Worm (Caenorhabditis elegans) whole organism, L4 larva: Measurements from ENCODE around the gene ZC262.4.

Experiments used
- T26A8.4 ChIP-seq: fragments of 200-800 bp; sonication (Bioruptor generic); IDR thresholded peaks from 2 replicates; pipeline ENCODE4 v1.3.6; 2022; ENCODE audit warnings: missing genetic modification characterization, missing compliant biosample characterization
- Y105C5A.15 ChIP-seq: fragments of 200-800 bp; sonication (Bioruptor generic); IDR thresholded peaks from 2 replicates; pipeline ENCODE4 v1.3.6; 2022; ENCODE audit warnings: missing genetic modification characterization, missing compliant biosample characterization
- Y48G9A.11 ChIP-seq: fragments of 200-800 bp; sonication (Bioruptor generic); IDR thresholded peaks from 2 replicates; pipeline ENCODE4 v1.3.6; 2022; ENCODE audit warnings: missing genetic modification reagents, missing genetic modification characterization, missing compliant biosample characterization
- Y75B8A.6 ChIP-seq: fragments of 200-800 bp; sonication (Bioruptor generic); IDR thresholded peaks from 2 replicates; pipeline ENCODE4 v1.3.6; 2022; ENCODE audit warnings: missing genetic modification reagents, missing genetic modification characterization, missing compliant biosample characterization
- aha-1 ChIP-seq: fragments of 150-350 bp; peaks from one replicate; lab custom pipeline; 2014; ENCODE audit warnings: missing biosample characterization, missing genetic modification characterization
- aly-2 ChIP-seq: sonication (generic microtip); optimal IDR thresholded peaks from 2 replicates; lab custom pipeline; 2018; ENCODE audit warnings: missing biosample characterization, missing genetic modification characterization
- ctbp-1 ChIP-seq: fragments of 200-800 bp; sonication (Bioruptor generic); IDR thresholded peaks from 2 replicates; pipeline ENCODE4 v1.3.6; 2022; ENCODE audit warnings: missing genetic modification reagents, missing genetic modification characterization, missing compliant biosample characterization
- daf-12 ChIP-seq: fragments of 150-350 bp; optimal IDR thresholded peaks from 2 replicates; lab custom pipeline; 2014; ENCODE audit warnings: missing biosample characterization, missing genetic modification reagents, missing genetic modification characterization
- daf-8 ChIP-seq: fragments of 200-800 bp; sonication (Bioruptor generic); IDR thresholded peaks from 2 replicates; pipeline ENCODE4 v1.3.6; 2022; ENCODE audit warnings: missing genetic modification characterization, missing compliant biosample characterization
- dmd-6 ChIP-seq: fragments of 200-800 bp; sonication (Bioruptor generic); IDR thresholded peaks from 2 replicates; pipeline ENCODE4 v1.3.6; 2022; ENCODE audit warnings: missing genetic modification reagents, missing genetic modification characterization, missing compliant biosample characterization
- dpl-1 ChIP-seq: fragments of 150-350 bp; optimal IDR thresholded peaks from 2 replicates; lab custom pipeline; 2014; ENCODE audit warnings: missing biosample characterization, missing genetic modification reagents, missing genetic modification characterization
- egl-43 ChIP-seq: fragments of 200-800 bp; sonication (Bioruptor generic); IDR thresholded peaks from 2 replicates; pipeline ENCODE4 v1.3.6; 2022; ENCODE audit warnings: missing genetic modification reagents, missing genetic modification characterization, missing compliant biosample characterization
- fkh-10 ChIP-seq: fragments of 150-350 bp; optimal IDR thresholded peaks from 2 replicates; lab custom pipeline; 2014; ENCODE audit warnings: missing biosample characterization, missing genetic modification reagents, missing genetic modification characterization
- hif-1 ChIP-seq, 2 experiments: sonication (generic microtip); optimal IDR thresholded peaks; 2 replicates each; lab custom pipeline; 2016 to 2017; ENCODE audit warnings: missing compliant biosample characterization in 2 of 2, missing genetic modification characterization in 2 of 2, missing genetic modification reagents in 2 of 2, missing genotype in 2 of 2, mild to moderate bottlenecking in 1 of 2
- hlh-11 ChIP-seq: fragments of 200-800 bp; sonication (Bioruptor generic); optimal IDR thresholded peaks from 2 replicates; lab custom pipeline; 2018; ENCODE audit warnings: mild to moderate bottlenecking, missing genetic modification characterization, missing compliant biosample characterization
- hlh-30 ChIP-seq: sonication (generic microtip); optimal IDR thresholded peaks from 2 replicates; lab custom pipeline; 2017; ENCODE audit warnings: antibody characterized with exemption, mild to moderate bottlenecking, missing genetic modification characterization, missing compliant biosample characterization; ENCODE audit not compliant: insufficient read depth
- hmg-1.1 ChIP-seq: fragments of 200-800 bp; sonication (Bioruptor generic); IDR thresholded peaks from 2 replicates; pipeline ENCODE4 v1.3.6; 2022; ENCODE audit warnings: missing genetic modification reagents, missing genetic modification characterization, missing compliant biosample characterization
- lim-7 ChIP-seq: fragments of 200-800 bp; sonication (Bioruptor generic); IDR thresholded peaks from 2 replicates; pipeline ENCODE4 v1.3.6; 2022; ENCODE audit warnings: missing genetic modification characterization, missing compliant biosample characterization
- lin-1 ChIP-seq: fragments of 200-800 bp; sonication (Bioruptor generic); IDR thresholded peaks from 2 replicates; pipeline ENCODE4 v1.3.6; 2022; ENCODE audit warnings: missing genetic modification reagents, missing genetic modification characterization, missing compliant biosample characterization
- lin-29 ChIP-seq: fragments of 200-800 bp; sonication (Bioruptor generic); IDR thresholded peaks from 2 replicates; pipeline ENCODE4 v1.3.6; 2022; ENCODE audit warnings: missing genetic modification reagents, missing genetic modification characterization, missing compliant biosample characterization
- lin-39 ChIP-seq: fragments of 150-350 bp; optimal IDR thresholded peaks from 2 replicates; lab custom pipeline; 2014; ENCODE audit warnings: missing biosample characterization, missing genetic modification reagents, missing genetic modification characterization
- lsy-2 ChIP-seq, 2 experiments: fragments of 150-350 bp in 1 of 2; sonication (generic microtip) in 1 of 2; optimal IDR thresholded peaks; 2 replicates each; lab custom pipeline; 2014 to 2017; ENCODE audit warnings: missing biosample characterization in 2 of 2, missing genetic modification characterization in 2 of 2
- madf-5 ChIP-seq, 2 experiments: fragments of 200-800 bp; sonication (Bioruptor generic); IDR thresholded peaks; 2 replicates each; pipeline ENCODE4 v1.3.6; 2022; ENCODE audit warnings: missing compliant biosample characterization in 2 of 2, missing genetic modification characterization in 2 of 2
- madf-9 ChIP-seq: fragments of 200-800 bp; sonication (Bioruptor generic); conservative IDR thresholded peaks from 2 replicates; pipeline ENCODE4 v1.3.6; 2022; ENCODE audit warnings: missing genetic modification reagents, missing genetic modification characterization, missing compliant biosample characterization
- mep-1 ChIP-seq: fragments of 150-350 bp; sonication (generic microtip); optimal IDR thresholded peaks from 3 replicates; lab custom pipeline; 2014; ENCODE audit warnings: missing biosample characterization, missing genetic modification characterization
- nhr-11 ChIP-seq: fragments of 150-350 bp; optimal IDR thresholded peaks from 2 replicates; lab custom pipeline; 2014; ENCODE audit warnings: missing biosample characterization, missing genetic modification characterization
- nhr-25 ChIP-seq: sonication (generic microtip); optimal IDR thresholded peaks from 2 replicates; lab custom pipeline; 2017; ENCODE audit warnings: missing genetic modification characterization, mild to moderate bottlenecking, missing compliant biosample characterization, antibody characterized with exemption, moderate library complexity, borderline replicate concordance; ENCODE audit not compliant: insufficient read depth
- nhr-48 ChIP-seq: sonication (generic microtip); optimal IDR thresholded peaks from 2 replicates; lab custom pipeline; 2016; ENCODE audit warnings: mild to moderate bottlenecking, missing genetic modification characterization, missing compliant biosample characterization
- pqm-1 ChIP-seq: sonication (generic microtip); optimal IDR thresholded peaks from 2 replicates; lab custom pipeline; 2017; ENCODE audit warnings: missing biosample characterization, missing genetic modification characterization
- tag-97 ChIP-seq: fragments of 200-800 bp; sonication (Bioruptor generic); IDR thresholded peaks from 2 replicates; pipeline ENCODE4 v1.3.6; 2022; ENCODE audit warnings: missing genetic modification characterization, missing compliant biosample characterization
- unc-62 ChIP-seq, 3 experiments: fragments of 150-350 bp in 1 of 3; sonication (generic microtip); optimal IDR thresholded peaks in 2 of 3; peaks in 1 of 3; 1 replicate in 1 of 3; 2 replicates in 2 of 3; lab custom pipeline; 2014 to 2017; ENCODE audit warnings: missing biosample characterization in 3 of 3, missing genetic modification characterization in 3 of 3, missing genetic modification reagents in 3 of 3, missing genotype in 1 of 3
- ztf-7 ChIP-seq: fragments of 150-350 bp; optimal IDR thresholded peaks from 2 replicates; lab custom pipeline; 2014; ENCODE audit warnings: missing biosample characterization, missing genetic modification characterization

The ZC262.4 gene

DNA sequence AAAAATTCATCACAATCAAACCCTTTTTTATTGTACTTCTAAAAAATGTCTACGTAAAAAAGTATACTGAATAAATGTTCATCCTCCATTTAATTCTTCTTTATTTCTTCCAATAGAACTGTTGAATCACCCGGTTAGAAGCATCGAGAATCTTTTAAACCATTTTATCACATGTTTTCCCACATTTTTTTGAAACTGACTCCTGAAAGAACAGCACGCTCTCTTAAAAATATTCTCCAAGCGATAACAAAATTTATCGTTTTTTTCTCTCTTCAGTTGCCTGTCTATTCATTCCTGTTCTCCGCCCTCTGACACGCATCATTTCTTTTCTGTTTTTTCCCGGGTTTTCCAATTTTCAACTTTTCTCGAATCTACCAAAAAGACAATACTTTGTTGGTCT lies 9.9 kb downstream of the ZC262.4 start, which contains the start of gene F10E9.12 (continued):
- TF ChIP-seq mep-1 (tag; lab: Kevin White, UChicago) (peak; percentile 5), aly-2 (tag; lab: Kevin White, UChicago) (no peak), hlh-11 (tag; lab: Kevin White, UChicago) (peak; percentile 30), fkh-10 (GFP tag; lab: Kevin White, UChicago) (no peak), ztf-7 (tag; lab: Kevin White, UChicago) (no peak), pqm-1 (tag; lab: Kevin White, UChicago) (peak; percentile 4), madf-5 (GFP tag; IDR thresholded peaks at IDR 0.05; lab: Robert Waterston, UW) (no peak), Y105C5A.15 (GFP tag; lab: Robert Waterston, UW) (no peak), lin-39 (no peak), lsy-2 (tag; optimal IDR thresholded peaks at IDR 0.05; lab: Kevin White, UChicago) (peak in 1 of 2 experiments; percentile 31), nhr-48 (tag; lab: Kevin White, UChicago) (no peak), Y75B8A.6 (GFP tag; lab: Robert Waterston, UW) (no peak), tag-97 (GFP tag; lab: Robert Waterston, UW) (no peak), madf-9 (GFP tag; lab: Robert Waterston, UW) (no peak), Y48G9A.11 (GFP tag; lab: Robert Waterston, UW) (no peak), nhr-25 (tag; lab: Kevin White, UChicago) (no peak), lim-7 (no peak), dmd-6 (GFP tag; lab: Robert Waterston, UW) (peak; percentile 26; the same call in 1 of the 2 replicates), daf-12 (tag; lab: Kevin White, UChicago) (no peak), hif-1 (tag; optimal IDR thresholded peaks at IDR 0.05; lab: Kevin White, UChicago) (no peak), egl-43 (GFP tag; lab: Robert Waterston, UW) (no peak), lin-1 (no peak)

DNA sequence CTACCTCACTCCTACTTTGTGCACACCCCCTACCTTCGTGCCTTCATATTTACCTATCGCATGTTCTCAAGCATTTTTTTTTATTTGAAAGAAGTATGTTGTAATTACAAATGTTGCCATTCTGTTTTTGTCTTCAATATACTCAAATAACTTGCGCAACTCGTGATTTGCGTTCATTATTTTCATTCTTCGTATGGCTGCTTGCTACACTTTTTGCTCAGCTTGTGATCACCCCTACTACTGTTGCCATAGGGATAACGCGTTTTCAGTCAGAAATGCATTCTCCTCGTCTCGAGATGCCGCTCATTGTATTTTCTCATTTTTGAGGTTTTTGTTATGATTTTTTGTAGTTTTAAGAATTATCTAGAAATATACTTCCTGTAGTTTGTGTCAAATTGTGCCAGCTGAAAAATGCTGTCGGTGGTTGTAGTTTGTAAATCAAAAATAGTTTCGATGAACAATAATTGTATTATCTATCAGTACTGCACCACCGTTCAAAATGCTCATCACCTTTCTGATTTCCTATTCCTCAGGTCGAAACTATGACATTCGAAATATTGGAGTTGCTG lies 11.6 kb downstream of the ZC262.4 start, which contains the start of gene F10E9.1:
Gene F10E9.1, plus strand, starts transcription at position 519 of the 569 bp plus-strand sequence.
- TF ChIP-seq ctbp-1 (GFP tag; lab: Robert Waterston, UW) (no peak), nhr-11 (tag; lab: Kevin White, UChicago) (peak; percentile 68)

DNA sequence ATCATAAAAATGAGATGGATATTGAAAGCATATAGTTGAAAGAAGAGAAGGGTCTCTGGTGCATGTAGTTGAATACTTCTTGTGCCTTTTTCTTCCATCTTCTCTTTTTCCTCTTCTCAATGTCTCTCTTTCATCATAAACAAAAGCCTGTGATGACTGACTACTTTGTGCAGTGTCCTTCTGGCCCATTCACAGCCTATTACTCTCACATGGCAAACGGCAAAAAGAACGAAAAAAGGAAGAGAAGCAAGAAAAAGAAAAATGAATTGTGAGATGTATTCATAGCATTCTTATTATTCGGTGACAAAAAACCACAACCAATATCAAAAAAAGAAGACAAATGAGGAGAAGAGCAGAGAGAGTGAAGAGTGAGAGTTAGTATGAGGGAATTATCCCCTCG lies 13.1 kb downstream of the ZC262.4 start:
- TF ChIP-seq hlh-30 (tag; lab: Kevin White, UChicago) (peak; percentile 6), aha-1 (tag; lab: Kevin White, UChicago) (peak; percentile 7), nhr-25 (tag; lab: Kevin White, UChicago) (no peak), unc-62 (GFP tag; optimal IDR thresholded peaks at IDR 0.05 in 1 of 2; lab: Kevin White, UChicago) (peak in 1 of 2 experiments; percentile 89), unc-62 (tag; optimal IDR thresholded peaks at IDR 0.05; lab: Kevin White, UChicago) (no peak), hmg-1.1 (GFP tag; lab: Robert Waterston, UW) (0 out of 2 replicates have a peak, but pooled peaks have one; percentile 8)
- TF ChIP-seq, all 104 proteins: peak for 4

DNA sequence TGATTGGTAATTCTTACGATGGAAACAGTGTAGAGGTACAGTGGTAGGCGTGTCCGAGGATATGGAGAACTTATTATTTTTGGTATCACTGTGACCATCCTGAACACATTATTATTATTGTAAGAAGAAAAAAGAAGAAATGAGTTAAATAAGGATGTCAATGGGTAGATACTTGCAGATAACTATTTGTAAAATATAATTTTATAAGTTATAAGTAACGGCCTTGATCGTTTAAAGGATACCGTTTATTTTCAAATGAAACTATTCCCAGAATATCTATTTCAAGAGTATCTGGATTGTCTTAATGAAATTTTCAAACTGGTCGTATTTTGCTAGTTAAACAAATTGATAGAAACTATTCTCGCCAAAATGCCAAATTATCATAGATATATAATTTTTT lies 14.1 kb downstream of the ZC262.4 start, which contains the start of gene F10E9.10:
Gene F10E9.10, minus strand, starts transcription at position 101 of the 400 bp plus-strand sequence.
- TF ChIP-seq lin-29 (GFP tag; lab: Robert Waterston, UW) (no peak), T26A8.4 (GFP tag; lab: Robert Waterston, UW) (no peak), madf-9 (GFP tag; lab: Robert Waterston, UW) (no peak), daf-8 (no peak), dpl-1 (GFP tag; lab: Kevin White, UChicago) (no peak)
- TF ChIP-seq, all 104 proteins: peak for 0
